Worm (Caenorhabditis elegans): ENCODE measurements around the gene Y39A3A.4.
A peak's percentile ranks its signal among the peaks of the same experiment; 100 is the strongest.

Y39A3A.4 gene

ce11 chrIII:2076546-2077134, at the start of gene Y39A3A.4:
Gene Y39A3A.4, minus strand, starts transcription at chrIII:2076596.
- peak; percentile 93 for TF ChIP-seq zip-2 (tag; optimal IDR thresholded peaks at IDR 0.05)
- no peak for TF ChIP-seq hlh-30 (tag; optimal IDR thresholded peaks at IDR 0.05; ENCODE audit: insufficient read depth)
- no peak for TF ChIP-seq F26F4.8 (GFP tag; conservative IDR thresholded peaks at IDR 0.05)
- no peak for TF ChIP-seq unc-130 (GFP tag; optimal IDR thresholded peaks at IDR 0.05)
- no peak for TF ChIP-seq nhr-28 (tag; optimal IDR thresholded peaks at IDR 0.05)
- TF ChIP-seq lin-13 (GFP tag; optimal IDR thresholded peaks at IDR 0.05): no peak

ce11 chrIII:2125936-2126335, 49.5 kb upstream of the Y39A3A.4 start:
- TF ChIP-seq mep-1 (tag; optimal IDR thresholded peaks at IDR 0.05) (peak; percentile 27), unc-62 (GFP tag; optimal IDR thresholded peaks at IDR 0.05 in 1 of 2) (peak in 1 of 2 experiments; percentile 63), unc-62 (tag; optimal IDR thresholded peaks at IDR 0.05) (no peak), nhr-41 (GFP tag; IDR thresholded peaks at IDR 0.05) (no peak), attf-4 (tag; optimal IDR thresholded peaks at IDR 0.05) (no peak), nhr-28 (tag; optimal IDR thresholded peaks at IDR 0.05) (peak; percentile 11), mdl-1 (tag; optimal IDR thresholded peaks at IDR 0.05) (peak in 1 of 2 experiments; percentile 27), hlh-30 (tag; optimal IDR thresholded peaks at IDR 0.05; ENCODE audit: insufficient read depth) (peak; percentile 53), mdt-29 (GFP tag; IDR thresholded peaks at IDR 0.05) (no peak), snpc-1.2 (GFP tag; IDR thresholded peaks at IDR 0.05) (no peak), nhr-25 (tag; optimal IDR thresholded peaks at IDR 0.05; ENCODE audit: borderline replicate concordance, insufficient read depth) (peak; percentile 38), mes-2 (tag; optimal IDR thresholded peaks at IDR 0.05; ENCODE audit: poor library complexity, severe bottlenecking) (peak; percentile 2), lin-13 (GFP tag; optimal IDR thresholded peaks at IDR 0.05) (peak; percentile 28), daf-8 (GFP tag; IDR thresholded peaks at IDR 0.05) (no peak), nhr-102 (tag; optimal IDR thresholded peaks at IDR 0.05) (no peak), aha-1 (tag) (no peak), daf-16 (GFP tag; optimal IDR thresholded peaks at IDR 0.05) (no peak), daf-16 (tag; optimal IDR thresholded peaks at IDR 0.05) (peak; percentile 3), Y48G9A.11 (GFP tag; IDR thresholded peaks at IDR 0.05) (no peak)

ce11 chrIII:2123673-2124187, 47.3 kb upstream of the Y39A3A.4 start, which contains the start of gene frl-1:
Gene frl-1, plus strand, starts transcription at chrIII:2124137.
- TF ChIP-seq dmd-6 (GFP tag; IDR thresholded peaks at IDR 0.05) (peak; percentile 23; the same call in 1 of the 2 replicates), aha-1 (tag) (peak; percentile 9), daf-16 (GFP tag; optimal IDR thresholded peaks at IDR 0.05) (no peak), daf-16 (tag; optimal IDR thresholded peaks at IDR 0.05) (peak; percentile 61), nhr-42 (GFP tag; IDR thresholded peaks at IDR 0.05) (no peak), hlh-11 (tag; optimal IDR thresholded peaks at IDR 0.05) (peak; percentile 11), nhr-28 (tag; optimal IDR thresholded peaks at IDR 0.05) (peak; percentile 60), lsy-2 (tag; optimal IDR thresholded peaks at IDR 0.05) (no peak), pqm-1 (tag; optimal IDR thresholded peaks at IDR 0.05) (peak; percentile 82), dve-1 (tag; optimal IDR thresholded peaks at IDR 0.05; ENCODE audit: insufficient read depth) (peak; percentile 40)

ce11 chrIII:2117541-2117940, 41.1 kb upstream of the Y39A3A.4 start, which contains the start of gene Y48G9A.6:
Gene Y48G9A.6, plus strand, starts transcription at chrIII:2117841.
- TF ChIP-seq nhr-25 (tag; optimal IDR thresholded peaks at IDR 0.05; ENCODE audit: borderline replicate concordance, insufficient read depth): no peak
- TF ChIP-seq lin-29 (GFP tag; IDR thresholded peaks at IDR 0.05): no peak
- no peak for TF ChIP-seq lin-13 (GFP tag; optimal IDR thresholded peaks at IDR 0.05)
- TF ChIP-seq lin-38 (GFP tag; IDR thresholded peaks at IDR 0.05): no peak

ce11 chrIII:2116797-2117196, 40.4 kb upstream of the Y39A3A.4 start, which contains the start of gene Y48G9A.11:
Gene Y48G9A.11, minus strand, starts transcription at chrIII:2116897.
- TF ChIP-seq mep-1 (tag; optimal IDR thresholded peaks at IDR 0.05) (no peak), aha-1 (tag) (no peak), aly-2 (tag; optimal IDR thresholded peaks at IDR 0.05) (no peak), hlh-11 (tag; optimal IDR thresholded peaks at IDR 0.05) (no peak), pqm-1 (tag; optimal IDR thresholded peaks at IDR 0.05) (no peak), lir-3 (tag; optimal IDR thresholded peaks at IDR 0.05) (no peak), nhr-77 (tag; optimal IDR thresholded peaks at IDR 0.05) (no peak), lin-39 (tag; optimal IDR thresholded peaks at IDR 0.05) (no peak), jun-1 (tag; optimal IDR thresholded peaks at IDR 0.05) (no peak), skn-1 (tag; optimal IDR thresholded peaks at IDR 0.05) (no peak), dmd-9 (GFP tag; IDR thresholded peaks at IDR 0.05) (no peak), hlh-30 (tag; optimal IDR thresholded peaks at IDR 0.05; ENCODE audit: insufficient read depth) (no peak), ama-1 (optimal IDR thresholded peaks at IDR 0.05) (no peak), ZK337.2 (GFP tag; IDR thresholded peaks at IDR 0.05) (no peak), cey-2 (tag; optimal IDR thresholded peaks at IDR 0.05; ENCODE audit: borderline replicate concordance, insufficient read depth) (no peak), daf-16 (GFP tag; optimal IDR thresholded peaks at IDR 0.05) (no peak), daf-16 (tag; optimal IDR thresholded peaks at IDR 0.05) (no peak), ceh-20 (GFP tag; IDR thresholded peaks at IDR 0.05) (no peak), dmd-8 (GFP tag; IDR thresholded peaks at IDR 0.05) (no peak)

Measured in whole organism, L4 larva.